Worm (Caenorhabditis elegans) whole organism, young adult: ENCODE results near the gene F47E1.2.

Source experiments
- ceh-100 ChIP-seq: fragments of 200-800 bp; sonication (Bioruptor generic); IDR thresholded peaks from 2 replicates; pipeline ENCODE4 v1.3.6; 2022; ENCODE audit warnings: missing genetic modification reagents, missing genetic modification characterization, missing compliant biosample characterization
- egl-44 ChIP-seq: fragments of 200-800 bp; sonication (Bioruptor generic); IDR thresholded peaks from 2 replicates; pipeline ENCODE4 v1.3.6; 2022; ENCODE audit warnings: missing genetic modification reagents, missing genetic modification characterization, missing compliant biosample characterization
- mel-28 ChIP-seq: sonication (generic microtip); optimal IDR thresholded peaks from 2 replicates; lab custom pipeline; 2016; ENCODE audit warnings: borderline replicate concordance, mild to moderate bottlenecking, missing genetic modification characterization, missing compliant biosample characterization

DNA sequence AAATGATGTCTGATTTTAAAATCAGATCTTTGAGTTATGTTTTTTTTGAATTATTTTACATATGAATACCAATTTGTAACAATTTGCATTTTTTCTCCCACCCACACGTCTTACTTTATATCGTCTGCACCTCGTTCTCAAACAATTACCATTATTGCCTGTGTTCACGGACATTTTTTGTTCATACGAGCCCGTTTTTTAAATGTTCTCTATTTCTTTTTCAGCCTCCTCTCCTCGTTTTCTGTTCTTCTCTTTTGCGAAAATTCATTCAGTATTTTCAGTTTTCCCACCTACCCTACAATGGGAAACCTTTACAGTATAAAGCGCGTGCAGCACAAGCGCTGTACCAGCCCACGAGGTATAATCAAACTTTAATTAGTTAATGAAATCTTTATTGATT is 11.5 kb upstream of the F47E1.2 start, which contains the start of gene prdm-14:
- TF ChIP-seq egl-44, result no peak
- no peak for TF ChIP-seq mel-28 (tag; lab: Kevin White, UChicago)
- TF ChIP-seq ceh-100 (GFP tag; lab: Robert Waterston, UW), result no peak
